Worm (Caenorhabditis elegans) whole organism, young adult: ENCODE measurements around the gene Y51A2D.8.
A peak's percentile ranks its signal among the peaks of the same experiment; 100 is the strongest.

Experiments
- B0035.1 ChIP-seq: sonication (generic microtip); optimal IDR thresholded peaks from 2 replicates; lab custom pipeline; 2016; ENCODE audit warnings: missing genetic modification characterization, mild to moderate bottlenecking, missing compliant biosample characterization, missing genotype, missing genetic modification reagents
- B0261.1 ChIP-seq: sonication (generic microtip); optimal IDR thresholded peaks from 2 replicates; lab custom pipeline; 2016; ENCODE audit warnings: mild to moderate bottlenecking, missing genetic modification characterization, moderate library complexity, missing compliant biosample characterization
- F10E7.11 ChIP-seq: sonication (generic microtip); optimal IDR thresholded peaks from 2 replicates; lab custom pipeline; 2017; ENCODE audit warnings: mild to moderate bottlenecking, missing genetic modification characterization, moderate library complexity, missing compliant biosample characterization
- F33H1.4 ChIP-seq: fragments of 200-800 bp; sonication (Bioruptor generic); IDR thresholded peaks from 2 replicates; pipeline ENCODE4 v1.3.6; 2022; ENCODE audit warnings: missing genetic modification reagents, missing genetic modification characterization, missing compliant biosample characterization
- F37B4.10 ChIP-seq: fragments of 200-800 bp; sonication (Bioruptor generic); IDR thresholded peaks from 2 replicates; pipeline ENCODE4 v1.3.6; 2022; ENCODE audit warnings: missing genetic modification characterization, missing compliant biosample characterization
- F39B2.1 ChIP-seq: fragments of 200-800 bp; sonication (Bioruptor generic); IDR thresholded peaks from 2 replicates; pipeline ENCODE4 v1.3.6; 2022; ENCODE audit warnings: missing genetic modification reagents, missing genetic modification characterization, missing compliant biosample characterization
- F57A8.1 ChIP-seq: fragments of 200-800 bp; sonication (Bioruptor generic); optimal IDR thresholded peaks from 2 replicates; lab custom pipeline; 2018; ENCODE audit warnings: mild to moderate bottlenecking, missing genetic modification characterization, moderate library complexity, missing compliant biosample characterization
- K12H6.12 ChIP-seq: fragments of 200-800 bp; sonication (Bioruptor generic); optimal IDR thresholded peaks from 2 replicates; lab custom pipeline; 2018; ENCODE audit warnings: mild to moderate bottlenecking, missing genetic modification characterization, missing compliant biosample characterization
- Y53F4B.3 ChIP-seq: fragments of 200-800 bp; sonication (Bioruptor generic); IDR thresholded peaks from 2 replicates; pipeline ENCODE4 v1.3.6; 2022; ENCODE audit warnings: missing genetic modification reagents, missing genetic modification characterization, missing compliant biosample characterization
- Y56A3A.18 ChIP-seq: fragments of 200-800 bp; sonication (Bioruptor generic); IDR thresholded peaks from 2 replicates; pipeline ENCODE4 v1.3.6; 2022; ENCODE audit warnings: missing genetic modification reagents, missing genetic modification characterization, missing compliant biosample characterization
- Y67H2A.10 ChIP-seq: fragments of 200-800 bp; sonication (Bioruptor generic); conservative IDR thresholded peaks from 2 replicates; pipeline ENCODE4 v1.3.6; 2022; ENCODE audit warnings: missing genetic modification reagents, missing genetic modification characterization, missing compliant biosample characterization
- Y79H2A.3 ChIP-seq: fragments of 200-800 bp; sonication (Bioruptor generic); conservative IDR thresholded peaks from 2 replicates; pipeline ENCODE4 v1.3.6; 2022; ENCODE audit warnings: missing genetic modification reagents, missing genetic modification characterization, missing compliant biosample characterization
- Y95B8A.8 ChIP-seq: fragments of 200-800 bp; sonication (Bioruptor generic); IDR thresholded peaks from 2 replicates; pipeline ENCODE4 v1.3.6; 2022; ENCODE audit warnings: missing genetic modification reagents, missing genetic modification characterization, missing compliant biosample characterization
- akir-1 ChIP-seq: fragments of 200-800 bp; sonication (Bioruptor generic); optimal IDR thresholded peaks from 2 replicates; lab custom pipeline; 2018; ENCODE audit warnings: mild to moderate bottlenecking, missing genetic modification characterization, moderate library complexity, missing compliant biosample characterization
- aptf-2 ChIP-seq: fragments of 200-800 bp; sonication (Bioruptor generic); conservative IDR thresholded peaks from 2 replicates; pipeline ENCODE4 v1.3.6; 2022; ENCODE audit warnings: missing genetic modification reagents, missing genetic modification characterization, missing compliant biosample characterization
- athp-1 ChIP-seq: sonication (generic microtip); optimal IDR thresholded peaks from 2 replicates; lab custom pipeline; 2017; ENCODE audit warnings: mild to moderate bottlenecking, missing genetic modification characterization, missing compliant biosample characterization
- ccch-3 ChIP-seq: fragments of 200-800 bp; sonication (Bioruptor generic); optimal IDR thresholded peaks from 2 replicates; lab custom pipeline; 2018; ENCODE audit warnings: mild to moderate bottlenecking, missing genetic modification characterization, missing compliant biosample characterization
- dpff-1 ChIP-seq: sonication (generic microtip); optimal IDR thresholded peaks from 2 replicates; lab custom pipeline; 2017; ENCODE audit warnings: mild to moderate bottlenecking, missing genetic modification characterization, missing compliant biosample characterization
- egl-18 ChIP-seq: fragments of 200-800 bp; sonication (Bioruptor generic); IDR thresholded peaks from 2 replicates; pipeline ENCODE4 v1.3.6; 2022; ENCODE audit warnings: missing genetic modification reagents, missing genetic modification characterization, missing compliant biosample characterization
- fkh-3 ChIP-seq: sonication (generic microtip); optimal IDR thresholded peaks from 2 replicates; lab custom pipeline; 2016; ENCODE audit warnings: mild to moderate bottlenecking, missing genetic modification characterization, missing compliant biosample characterization
- hmg-1.2 ChIP-seq: fragments of 200-800 bp; sonication (Bioruptor generic); IDR thresholded peaks from 2 replicates; pipeline ENCODE4 v1.3.6; 2022; ENCODE audit warnings: missing genetic modification reagents, missing genetic modification characterization, missing compliant biosample characterization
- hsf-1 ChIP-seq: fragments of 200-800 bp; sonication (Bioruptor generic); IDR thresholded peaks from 2 replicates; pipeline ENCODE4 v1.3.6; 2022; ENCODE audit warnings: missing genetic modification reagents, missing genetic modification characterization, missing compliant biosample characterization
- let-526 ChIP-seq: fragments of 200-800 bp; sonication (Bioruptor generic); IDR thresholded peaks from 2 replicates; pipeline ENCODE4 v1.3.6; 2022; ENCODE audit warnings: missing genetic modification reagents, missing genetic modification characterization, missing compliant biosample characterization
- lin-26 ChIP-seq: fragments of 200-800 bp; sonication (Bioruptor generic); IDR thresholded peaks from 2 replicates; pipeline ENCODE4 v1.3.6; 2022; ENCODE audit warnings: missing genetic modification reagents, missing genetic modification characterization, missing compliant biosample characterization
- lin-35 ChIP-seq, 3 experiments: fragments of 150-350 bp in 2 of 3; sonication (generic microtip) in 1 of 3; optimal IDR thresholded peaks; 2 replicates each; lab custom pipeline; 2014 to 2018; ENCODE audit warnings: missing biosample characterization in 3 of 3, missing genetic modification characterization in 3 of 3, missing genetic modification reagents in 3 of 3
- lin-40 ChIP-seq: sonication (generic microtip); optimal IDR thresholded peaks from 2 replicates; lab custom pipeline; 2016; ENCODE audit warnings: missing genetic modification characterization, mild to moderate bottlenecking, missing compliant biosample characterization, missing genotype, missing genetic modification reagents
- mcd-1 ChIP-seq: fragments of 200-800 bp; sonication (Bioruptor generic); IDR thresholded peaks from 2 replicates; pipeline ENCODE4 v1.3.6; 2022; ENCODE audit warnings: missing genetic modification reagents, missing genetic modification characterization, missing compliant biosample characterization
- nfya-1 ChIP-seq: sonication (generic microtip); optimal IDR thresholded peaks from 2 replicates; lab custom pipeline; 2017; ENCODE audit warnings: antibody characterized with exemption, missing compliant biosample characterization, missing genetic modification characterization, borderline replicate concordance; ENCODE audit not compliant: insufficient read depth
- nfyb-1 ChIP-seq: fragments of 200-800 bp; sonication (Bioruptor generic); IDR thresholded peaks from 2 replicates; pipeline ENCODE4 v1.3.6; 2022; ENCODE audit warnings: missing genetic modification reagents, missing genetic modification characterization, missing compliant biosample characterization
- nhr-179 ChIP-seq: sonication (generic microtip); optimal IDR thresholded peaks from 2 replicates; lab custom pipeline; 2016; ENCODE audit warnings: mild to moderate bottlenecking, missing genetic modification characterization, missing compliant biosample characterization
- nhr-80 ChIP-seq: sonication (generic microtip); optimal IDR thresholded peaks from 2 replicates; lab custom pipeline; 2016; ENCODE audit warnings: missing genetic modification characterization, missing compliant biosample characterization
- nhr-90 ChIP-seq: sonication (generic microtip); optimal IDR thresholded peaks from 2 replicates; lab custom pipeline; 2016; ENCODE audit warnings: missing genotype, mild to moderate bottlenecking, missing genetic modification characterization, missing compliant biosample characterization
- rcor-1 ChIP-seq: fragments of 200-800 bp; sonication (Bioruptor generic); IDR thresholded peaks from 2 replicates; pipeline ENCODE4 v1.3.6; 2022; ENCODE audit warnings: missing genetic modification reagents, missing genetic modification characterization, missing compliant biosample characterization
- snpc-1.1 ChIP-seq: sonication (generic microtip); optimal IDR thresholded peaks from 2 replicates; lab custom pipeline; 2017; ENCODE audit warnings: missing genetic modification characterization, mild to moderate bottlenecking, missing compliant biosample characterization, antibody characterized with exemption, moderate library complexity, missing genotype, missing genetic modification reagents; ENCODE audit not compliant: insufficient read depth
- somi-1 ChIP-seq: fragments of 200-800 bp; sonication (Bioruptor generic); optimal IDR thresholded peaks from 2 replicates; lab custom pipeline; 2018; ENCODE audit warnings: mild to moderate bottlenecking, missing genetic modification characterization, missing compliant biosample characterization
- sptf-2 ChIP-seq: fragments of 200-800 bp; sonication (Bioruptor generic); optimal IDR thresholded peaks from 2 replicates; lab custom pipeline; 2018; ENCODE audit warnings: mild to moderate bottlenecking, missing genetic modification characterization, missing compliant biosample characterization
- unc-130 ChIP-seq: sonication (generic microtip); optimal IDR thresholded peaks from 2 replicates; lab custom pipeline; 2016; ENCODE audit warnings: missing genetic modification reagents, missing genetic modification characterization, missing compliant biosample characterization
- xnd-1 ChIP-seq: sonication (generic microtip); optimal IDR thresholded peaks from 2 replicates; lab custom pipeline; 2016; ENCODE audit warnings: missing genotype, missing genetic modification reagents, missing genetic modification characterization, missing compliant biosample characterization
- zfh-2 ChIP-seq: fragments of 200-800 bp; sonication (Bioruptor generic); conservative IDR thresholded peaks from 2 replicates; pipeline ENCODE4 v1.3.6; 2022; ENCODE audit warnings: missing genetic modification reagents, missing genetic modification characterization, missing compliant biosample characterization
- zim-3 ChIP-seq: sonication (generic microtip); optimal IDR thresholded peaks from 2 replicates; lab custom pipeline; 2017; ENCODE audit warnings: mild to moderate bottlenecking, missing genetic modification characterization, moderate library complexity, missing compliant biosample characterization
- ztf-18 ChIP-seq: sonication (generic microtip); optimal IDR thresholded peaks from 2 replicates; lab custom pipeline; 2016; ENCODE audit warnings: missing genotype, mild to moderate bottlenecking, missing genetic modification characterization, missing compliant biosample characterization
- ztf-26 ChIP-seq: sonication (generic microtip); optimal IDR thresholded peaks from 2 replicates; lab custom pipeline; 2017; ENCODE audit warnings: missing genetic modification characterization, missing compliant biosample characterization
- ztf-28 ChIP-seq: fragments of 200-800 bp; sonication (Bioruptor generic); IDR thresholded peaks from 2 replicates; pipeline ENCODE4 v1.3.6; 2022; ENCODE audit warnings: missing genetic modification reagents, missing genetic modification characterization, missing compliant biosample characterization

Y51A2D.8 gene

ce11 chrV:18516496-18516895 is 37.2 kb downstream of the Y51A2D.8 start, which contains the start of gene hmit-1.1:
Gene hmit-1.1 (plus strand): TSS chrV:18516789.
- peak; percentile 52; the same call in 1 of the 2 replicates for TF ChIP-seq nfyb-1 (GFP tag; lab: Robert Waterston, UW)
- TF ChIP-seq F10E7.11 (tag; lab: Kevin White, UChicago) = no peak
- TF ChIP-seq nhr-80 (tag; lab: Kevin White, UChicago) = peak; percentile 68

DNA sequence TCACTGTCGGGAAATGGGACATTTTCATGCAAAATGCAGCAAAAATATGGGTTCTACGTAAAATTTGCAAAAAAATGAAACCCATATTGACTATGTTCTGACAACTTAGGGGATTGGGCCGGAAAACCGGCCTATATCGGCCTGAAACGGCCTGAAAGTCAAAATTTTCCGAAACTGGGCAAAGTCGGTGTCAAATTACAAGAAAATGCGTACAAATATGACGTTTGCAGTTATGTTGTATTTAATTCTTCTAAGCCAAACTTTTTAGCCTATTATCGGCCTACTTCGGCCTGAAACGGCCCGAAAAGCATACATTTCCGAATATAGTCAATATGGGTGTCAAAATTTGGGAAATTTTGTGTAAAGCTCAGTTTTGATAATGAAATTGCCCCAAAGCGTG is 41.8 kb downstream of the Y51A2D.8 start:
- no peak for TF ChIP-seq ccch-3 (GFP tag; lab: Kevin White, UChicago)
- TF ChIP-seq unc-130 (GFP tag; lab: Kevin White, UChicago) = no peak
- TF ChIP-seq Y53F4B.3 = no peak
- no peak for TF ChIP-seq akir-1 (GFP tag; lab: Kevin White, UChicago)
- TF ChIP-seq Y67H2A.10 (GFP tag; lab: Robert Waterston, UW) = no peak
- no peak for TF ChIP-seq snpc-1.1
- no peak for TF ChIP-seq ztf-28 (GFP tag; lab: Robert Waterston, UW)
- no peak for TF ChIP-seq athp-1 (tag; lab: Kevin White, UChicago)
- no peak for TF ChIP-seq ztf-18 (tag; lab: Kevin White, UChicago)
- TF ChIP-seq B0035.1 = no peak
- TF ChIP-seq ztf-26 (tag; lab: Kevin White, UChicago) = no peak
- no peak for TF ChIP-seq lin-40 (tag; lab: Kevin White, UChicago)
- TF ChIP-seq nhr-90 (tag; lab: Kevin White, UChicago) = no peak
- no peak for TF ChIP-seq lin-26 (GFP tag; lab: Robert Waterston, UW)
- TF ChIP-seq F33H1.4 (GFP tag; lab: Robert Waterston, UW) = no peak
- TF ChIP-seq hsf-1 = no peak
- TF ChIP-seq Y79H2A.3 (GFP tag; lab: Robert Waterston, UW) = no peak
- no peak for TF ChIP-seq lin-35 (GFP tag; optimal IDR thresholded peaks at IDR 0.05; lab: Kevin White, UChicago)

DNA sequence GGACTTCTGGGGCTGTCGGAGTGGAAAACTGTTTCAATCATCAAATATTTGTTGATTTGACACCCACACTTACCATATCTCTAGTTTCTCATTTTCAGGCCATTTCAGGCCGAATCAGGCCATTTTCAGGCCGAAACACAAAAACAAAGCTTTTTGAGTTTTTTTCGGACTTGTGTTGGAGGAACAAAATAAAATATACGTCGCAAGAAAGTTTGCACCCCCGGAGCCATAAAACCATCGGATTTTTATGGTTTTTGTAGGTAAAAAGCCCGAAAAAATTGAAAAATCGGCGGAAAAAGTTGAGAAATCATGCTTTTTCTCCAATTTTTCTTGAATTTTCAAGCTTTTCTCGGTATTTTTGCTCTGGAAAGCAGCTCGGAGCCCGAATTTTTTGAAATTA is 45.1 kb downstream of the Y51A2D.8 start, which contains the start of gene Y51A2D.1:
Gene Y51A2D.1 (plus strand): TSS at position 301 of the 400 bp plus-strand sequence.
- TF ChIP-seq egl-18 (no peak), fkh-3 (no peak), B0261.1 (tag; lab: Kevin White, UChicago) (no peak), F37B4.10 (GFP tag; lab: Robert Waterston, UW) (no peak), dpff-1 (tag; lab: Kevin White, UChicago) (no peak), F39B2.1 (GFP tag; lab: Robert Waterston, UW) (no peak)

ce11 chrV:18506772-18507171 is 46.9 kb downstream of the Y51A2D.8 start:
- TF ChIP-seq let-526 (GFP tag; lab: Robert Waterston, UW) (no peak), F39B2.1 (GFP tag; lab: Robert Waterston, UW) (no peak), zfh-2 (GFP tag; lab: Robert Waterston, UW) (peak; percentile 54), Y56A3A.18 (GFP tag; lab: Robert Waterston, UW) (no peak), rcor-1 (GFP tag; lab: Robert Waterston, UW) (no peak)

DNA sequence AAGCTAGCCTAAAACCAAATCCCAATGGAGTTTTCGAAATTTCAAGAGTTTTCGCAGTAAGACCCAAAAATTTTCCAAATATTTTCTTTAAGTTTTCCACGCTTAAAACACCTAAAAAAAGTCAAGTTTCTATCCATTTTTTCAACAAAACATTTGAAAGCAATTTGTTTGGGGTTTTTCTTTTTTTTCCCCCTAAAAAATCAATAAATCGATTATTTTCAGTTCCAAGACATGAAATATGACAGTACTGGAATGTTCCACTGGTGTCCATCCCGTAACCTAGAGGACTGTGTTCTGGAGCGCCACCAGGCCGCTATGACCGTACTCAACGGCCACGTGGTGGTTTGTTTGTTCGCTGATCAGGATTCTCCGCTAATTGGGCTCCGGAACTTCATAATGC is 49.0 kb downstream of the Y51A2D.8 start:
- TF ChIP-seq hmg-1.2 (GFP tag; lab: Robert Waterston, UW) = no peak
- no peak for TF ChIP-seq zim-3
- no peak for TF ChIP-seq F57A8.1
- no peak for TF ChIP-seq xnd-1 (tag; lab: Kevin White, UChicago)
- no peak for TF ChIP-seq K12H6.12 (tag; lab: Kevin White, UChicago)
- TF ChIP-seq ztf-28 (GFP tag; lab: Robert Waterston, UW) = no peak
- TF ChIP-seq Y95B8A.8 (GFP tag; lab: Robert Waterston, UW) = no peak
- no peak for TF ChIP-seq nfyb-1 (GFP tag; lab: Robert Waterston, UW)
- no peak for TF ChIP-seq Y79H2A.3 (GFP tag; lab: Robert Waterston, UW)
- TF ChIP-seq aptf-2 (GFP tag; lab: Robert Waterston, UW) = no peak
- TF ChIP-seq mcd-1 = no peak
- no peak for TF ChIP-seq somi-1 (GFP tag; lab: Kevin White, UChicago)
- no peak for TF ChIP-seq sptf-2 (GFP tag; lab: Kevin White, UChicago)
- no peak for TF ChIP-seq nhr-179 (tag; lab: Kevin White, UChicago)
- TF ChIP-seq nfya-1 (tag; lab: Kevin White, UChicago) = no peak
- TF ChIP-seq, all 124 proteins: peak for 0
